Worm (Caenorhabditis elegans) whole organism, L4 larva: ENCODE results near the gene fbxb-81.

Experiments
- D1046.2 ChIP-seq: fragments of 200-800 bp; sonication (Bioruptor generic); IDR thresholded peaks from 2 replicates; pipeline ENCODE4 v1.3.6; 2022; ENCODE audit warnings: missing genetic modification characterization, missing compliant biosample characterization
- F10B5.3 ChIP-seq: sonication (generic microtip); optimal IDR thresholded peaks from 2 replicates; lab custom pipeline; 2016; ENCODE audit warnings: mild to moderate bottlenecking, missing genetic modification characterization, missing compliant biosample characterization
- F44E2.7 ChIP-seq: fragments of 200-800 bp; sonication (Bioruptor generic); IDR thresholded peaks from 2 replicates; pipeline ENCODE4 v2.1.2; 2022; ENCODE audit warnings: missing genetic modification characterization, missing compliant biosample characterization
- R02D3.7 ChIP-seq: fragments of 150-350 bp; sonication (generic microtip); optimal IDR thresholded peaks from 3 replicates; lab custom pipeline; 2014; ENCODE audit warnings: missing biosample characterization, missing genetic modification characterization
- T26A8.4 ChIP-seq: fragments of 200-800 bp; sonication (Bioruptor generic); IDR thresholded peaks from 2 replicates; pipeline ENCODE4 v1.3.6; 2022; ENCODE audit warnings: missing genetic modification characterization, missing compliant biosample characterization
- Y105C5A.15 ChIP-seq: fragments of 200-800 bp; sonication (Bioruptor generic); IDR thresholded peaks from 2 replicates; pipeline ENCODE4 v1.3.6; 2022; ENCODE audit warnings: missing genetic modification characterization, missing compliant biosample characterization
- ama-1 ChIP-seq: fragments of 150-350 bp; optimal IDR thresholded peaks from 2 replicates; lab custom pipeline; 2014; ENCODE audit warnings: inconsistent platforms, mixed read lengths
- ceh-20 ChIP-seq: fragments of 200-800 bp; sonication (Bioruptor generic); IDR thresholded peaks from 2 replicates; pipeline ENCODE4 v1.3.6; 2022; ENCODE audit warnings: missing genetic modification reagents, missing genetic modification characterization, missing compliant biosample characterization
- ceh-28 ChIP-seq: fragments of 150-350 bp; optimal IDR thresholded peaks from 2 replicates; lab custom pipeline; 2014; ENCODE audit warnings: missing biosample characterization, missing genetic modification reagents, missing genetic modification characterization
- ces-1 ChIP-seq: fragments of 150-350 bp; sonication (generic microtip); optimal IDR thresholded peaks from 4 replicates; lab custom pipeline; 2014; ENCODE audit warnings: missing biosample characterization, missing genetic modification reagents, missing genetic modification characterization
- daf-16 ChIP-seq, 3 experiments: sonication (generic microtip); optimal IDR thresholded peaks; 2 replicates each; lab custom pipeline; 2016 to 2017; ENCODE audit warnings: missing genetic modification characterization in 3 of 3, missing genetic modification reagents in 3 of 3, mild to moderate bottlenecking in 2 of 3, missing compliant biosample characterization in 2 of 3, missing biosample characterization in 1 of 3, moderate library complexity in 1 of 3
- daf-19 ChIP-seq: fragments of 200-800 bp; sonication (Bioruptor generic); conservative IDR thresholded peaks from 2 replicates; pipeline ENCODE4 v1.3.6; 2022; ENCODE audit warnings: missing genetic modification characterization, missing compliant biosample characterization
- dmd-6 ChIP-seq: fragments of 200-800 bp; sonication (Bioruptor generic); IDR thresholded peaks from 2 replicates; pipeline ENCODE4 v1.3.6; 2022; ENCODE audit warnings: missing genetic modification reagents, missing genetic modification characterization, missing compliant biosample characterization
- dmd-8 ChIP-seq: fragments of 200-800 bp; sonication (Bioruptor generic); IDR thresholded peaks from 2 replicates; pipeline ENCODE4 v1.3.6; 2022; ENCODE audit warnings: missing genetic modification characterization, missing compliant biosample characterization
- dpl-1 ChIP-seq: fragments of 150-350 bp; optimal IDR thresholded peaks from 2 replicates; lab custom pipeline; 2014; ENCODE audit warnings: missing biosample characterization, missing genetic modification reagents, missing genetic modification characterization
- duxl-1 ChIP-seq: sonication (generic microtip); optimal IDR thresholded peaks from 2 replicates; lab custom pipeline; 2016; ENCODE audit warnings: mild to moderate bottlenecking, missing genetic modification characterization, moderate library complexity, missing compliant biosample characterization; ENCODE audit not compliant: poor library complexity
- hif-1 ChIP-seq, 2 experiments: sonication (generic microtip); optimal IDR thresholded peaks; 2 replicates each; lab custom pipeline; 2016 to 2017; ENCODE audit warnings: missing compliant biosample characterization in 2 of 2, missing genetic modification characterization in 2 of 2, missing genetic modification reagents in 2 of 2, missing genotype in 2 of 2, mild to moderate bottlenecking in 1 of 2
- hmg-1.1 ChIP-seq: fragments of 200-800 bp; sonication (Bioruptor generic); IDR thresholded peaks from 2 replicates; pipeline ENCODE4 v1.3.6; 2022; ENCODE audit warnings: missing genetic modification reagents, missing genetic modification characterization, missing compliant biosample characterization
- jun-1 ChIP-seq: fragments of 150-350 bp; optimal IDR thresholded peaks from 2 replicates; lab custom pipeline; 2014; ENCODE audit warnings: missing biosample characterization, missing genetic modification reagents, missing genetic modification characterization
- lin-1 ChIP-seq: fragments of 200-800 bp; sonication (Bioruptor generic); IDR thresholded peaks from 2 replicates; pipeline ENCODE4 v1.3.6; 2022; ENCODE audit warnings: missing genetic modification reagents, missing genetic modification characterization, missing compliant biosample characterization
- lin-38 ChIP-seq: fragments of 200-800 bp; sonication (Bioruptor generic); IDR thresholded peaks from 2 replicates; pipeline ENCODE4 v1.3.6; 2022; ENCODE audit warnings: missing genetic modification reagents, missing genetic modification characterization, missing compliant biosample characterization
- lir-3 ChIP-seq: sonication (generic microtip); optimal IDR thresholded peaks from 2 replicates; lab custom pipeline; 2016; ENCODE audit warnings: mild to moderate bottlenecking, missing genetic modification characterization, missing compliant biosample characterization
- mdl-1 ChIP-seq, 2 experiments: fragments of 150-350 bp in 1 of 2; sonication (generic microtip) in 1 of 2; optimal IDR thresholded peaks; 2 replicates each; lab custom pipeline; 2014 to 2017; ENCODE audit warnings: missing biosample characterization in 2 of 2, missing genetic modification characterization in 2 of 2
- mep-1 ChIP-seq: fragments of 150-350 bp; sonication (generic microtip); optimal IDR thresholded peaks from 3 replicates; lab custom pipeline; 2014; ENCODE audit warnings: missing biosample characterization, missing genetic modification characterization
- mes-2 ChIP-seq: sonication (generic microtip); optimal IDR thresholded peaks from 2 replicates; lab custom pipeline; 2016; ENCODE audit warnings: missing genotype, mild to moderate bottlenecking, missing genetic modification characterization, missing compliant biosample characterization; ENCODE audit not compliant: poor library complexity, severe bottlenecking
- mxl-3 ChIP-seq: fragments of 200-800 bp; sonication (Bioruptor generic); optimal IDR thresholded peaks from 2 replicates; lab custom pipeline; 2018; ENCODE audit warnings: mild to moderate bottlenecking, missing genetic modification characterization, missing compliant biosample characterization
- nhr-10 ChIP-seq: fragments of 150-350 bp; optimal IDR thresholded peaks from 2 replicates; lab custom pipeline; 2014; ENCODE audit warnings: missing biosample characterization, missing genetic modification characterization
- nhr-102 ChIP-seq: sonication (generic microtip); optimal IDR thresholded peaks from 2 replicates; lab custom pipeline; 2016; ENCODE audit warnings: mild to moderate bottlenecking, missing genetic modification characterization, moderate library complexity, missing compliant biosample characterization
- nhr-25 ChIP-seq: sonication (generic microtip); optimal IDR thresholded peaks from 2 replicates; lab custom pipeline; 2017; ENCODE audit warnings: missing genetic modification characterization, mild to moderate bottlenecking, missing compliant biosample characterization, antibody characterized with exemption, moderate library complexity, borderline replicate concordance; ENCODE audit not compliant: insufficient read depth
- nhr-41 ChIP-seq: fragments of 200-800 bp; sonication (Bioruptor generic); IDR thresholded peaks from 2 replicates; pipeline ENCODE4 v1.3.6; 2022; ENCODE audit warnings: missing genetic modification reagents, missing genetic modification characterization, missing compliant biosample characterization
- nhr-48 ChIP-seq: sonication (generic microtip); optimal IDR thresholded peaks from 2 replicates; lab custom pipeline; 2016; ENCODE audit warnings: mild to moderate bottlenecking, missing genetic modification characterization, missing compliant biosample characterization
- nhr-6 ChIP-seq: fragments of 150-350 bp; optimal IDR thresholded peaks from 2 replicates; lab custom pipeline; 2014; ENCODE audit warnings: missing biosample characterization, missing genetic modification characterization
- nhr-77 ChIP-seq: fragments of 150-350 bp; optimal IDR thresholded peaks from 2 replicates; lab custom pipeline; 2014; ENCODE audit warnings: missing biosample characterization, missing genetic modification characterization
- php-3 ChIP-seq: fragments of 200-800 bp; sonication (Bioruptor generic); IDR thresholded peaks from 2 replicates; pipeline ENCODE4 v1.3.6; 2022; ENCODE audit warnings: missing genetic modification reagents, missing genetic modification characterization, missing compliant biosample characterization
- pqm-1 ChIP-seq: sonication (generic microtip); optimal IDR thresholded peaks from 2 replicates; lab custom pipeline; 2017; ENCODE audit warnings: missing biosample characterization, missing genetic modification characterization
- rbr-2 ChIP-seq: sonication (generic microtip); optimal IDR thresholded peaks from 2 replicates; lab custom pipeline; 2016; ENCODE audit warnings: missing genotype, missing genetic modification characterization, missing compliant biosample characterization
- sdz-12 ChIP-seq: fragments of 200-800 bp; sonication (Bioruptor generic); optimal IDR thresholded peaks from 2 replicates; lab custom pipeline; 2018; ENCODE audit warnings: mild to moderate bottlenecking, missing genetic modification characterization, missing compliant biosample characterization
- set-16 ChIP-seq: fragments of 200-800 bp; sonication (Bioruptor generic); IDR thresholded peaks from 2 replicates; pipeline ENCODE4 v1.3.6; 2022; ENCODE audit warnings: missing genetic modification reagents, missing genetic modification characterization, missing compliant biosample characterization
- snpc-1.2 ChIP-seq: fragments of 200-800 bp; sonication (Bioruptor generic); IDR thresholded peaks from 2 replicates; pipeline ENCODE4 v1.3.6; 2022; ENCODE audit warnings: missing genetic modification reagents, missing genetic modification characterization, missing compliant biosample characterization
- spr-1 ChIP-seq: sonication (generic microtip); optimal IDR thresholded peaks from 2 replicates; lab custom pipeline; 2016; ENCODE audit warnings: mild to moderate bottlenecking, missing genetic modification characterization, missing compliant biosample characterization
- tag-97 ChIP-seq: fragments of 200-800 bp; sonication (Bioruptor generic); IDR thresholded peaks from 2 replicates; pipeline ENCODE4 v1.3.6; 2022; ENCODE audit warnings: missing genetic modification characterization, missing compliant biosample characterization
- unc-39 ChIP-seq: sonication (generic microtip); optimal IDR thresholded peaks from 2 replicates; lab custom pipeline; 2017; ENCODE audit warnings: missing biosample characterization, missing genetic modification characterization
- zag-1 ChIP-seq: fragments of 150-350 bp; optimal IDR thresholded peaks from 2 replicates; lab custom pipeline; 2014; ENCODE audit warnings: missing biosample characterization, missing genetic modification characterization
- zip-11 ChIP-seq: fragments of 200-800 bp; sonication (Bioruptor generic); IDR thresholded peaks from 2 replicates; pipeline ENCODE4 v1.3.6; 2022; ENCODE audit warnings: missing genetic modification characterization, missing compliant biosample characterization
- zip-2 ChIP-seq: fragments of 150-350 bp; optimal IDR thresholded peaks from 2 replicates; lab custom pipeline; 2014; ENCODE audit warnings: missing biosample characterization, missing genetic modification characterization
- ztf-11 ChIP-seq: fragments of 150-350 bp; optimal IDR thresholded peaks from 2 replicates; lab custom pipeline; 2014; ENCODE audit warnings: missing biosample characterization, missing genetic modification characterization

fbxb-81 gene

DNA sequence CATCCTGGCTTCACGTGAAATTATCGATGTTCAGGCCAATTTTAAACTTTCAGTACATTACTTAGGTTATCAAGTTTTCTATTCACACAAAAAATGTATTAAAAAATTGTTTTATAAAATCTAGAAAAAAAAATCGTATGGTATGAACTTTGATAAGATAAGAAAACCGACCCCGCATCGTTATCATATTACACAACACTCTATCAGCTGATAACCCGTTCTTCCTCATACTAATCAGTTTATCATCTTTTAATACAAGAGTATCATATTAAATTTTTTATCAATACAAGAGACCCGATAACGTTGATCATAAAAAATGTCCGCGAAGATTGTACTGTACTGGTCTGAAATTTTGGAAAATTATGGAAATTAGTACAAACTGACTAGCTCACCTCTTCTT lies 13.2 kb upstream of the fbxb-81 start (continued):
- no peak for TF ChIP-seq duxl-1
- TF ChIP-seq mxl-3: no peak
- TF ChIP-seq T26A8.4 (GFP tag; lab: Robert Waterston, UW): 0 out of 2 replicates have a peak, but pooled peaks have one; percentile 19
- no peak for TF ChIP-seq mep-1 (tag; lab: Kevin White, UChicago)
- peak; percentile 83 for TF ChIP-seq nhr-6
- no peak for TF ChIP-seq dmd-8 (GFP tag; lab: Robert Waterston, UW)
- no peak for TF ChIP-seq F10B5.3 (tag; lab: Kevin White, UChicago)
- no peak for TF ChIP-seq lin-38 (GFP tag; lab: Robert Waterston, UW)
- no peak for TF ChIP-seq ztf-11 (tag; lab: Kevin White, UChicago)
- TF ChIP-seq D1046.2 (GFP tag; lab: Robert Waterston, UW): no peak
- TF ChIP-seq R02D3.7 (tag; lab: Kevin White, UChicago): no peak
- TF ChIP-seq ceh-28 (tag; lab: Kevin White, UChicago): no peak
- TF ChIP-seq nhr-77 (tag; lab: Kevin White, UChicago): peak; percentile 94
- no peak for TF ChIP-seq spr-1 (tag; lab: Kevin White, UChicago)
- no peak for TF ChIP-seq nhr-102
- peak; percentile 98 for TF ChIP-seq dmd-6 (GFP tag; lab: Robert Waterston, UW)
- TF ChIP-seq mdl-1 (tag; optimal IDR thresholded peaks at IDR 0.05; lab: Kevin White, UChicago): peak in 1 of 2 experiments; percentile 35
- peak; percentile 100 for TF ChIP-seq nhr-41 (GFP tag; lab: Robert Waterston, UW)
- no peak for TF ChIP-seq lir-3 (tag; lab: Kevin White, UChicago)
- TF ChIP-seq tag-97: no peak
- no peak for TF ChIP-seq daf-19
- peak; percentile 13 for TF ChIP-seq zip-2 (tag; lab: Kevin White, UChicago)
- TF ChIP-seq ceh-20 (GFP tag; lab: Robert Waterston, UW): peak; percentile 64; the same call in 1 of the 2 replicates
- no peak for TF ChIP-seq sdz-12 (GFP tag; lab: Kevin White, UChicago)
- TF ChIP-seq nhr-25 (tag; lab: Kevin White, UChicago): no peak
- no peak for TF ChIP-seq zag-1 (tag; lab: Kevin White, UChicago)
- no peak for TF ChIP-seq snpc-1.2 (GFP tag; lab: Robert Waterston, UW)
- TF ChIP-seq daf-16 (GFP tag; optimal IDR thresholded peaks at IDR 0.05; lab: Kevin White, UChicago): peak in 1 of 2 experiments; percentile 49
- peak; percentile 86 for TF ChIP-seq daf-16 (tag; optimal IDR thresholded peaks at IDR 0.05; lab: Kevin White, UChicago)
- peak; percentile 1 for TF ChIP-seq nhr-48 (tag; lab: Kevin White, UChicago)
- no peak for TF ChIP-seq ces-1 (GFP tag; lab: Kevin White, UChicago)
- no peak for TF ChIP-seq Y105C5A.15 (GFP tag; lab: Robert Waterston, UW)
- no peak for TF ChIP-seq mes-2 (tag; lab: Kevin White, UChicago)
- no peak for TF ChIP-seq rbr-2 (tag; lab: Kevin White, UChicago)
- peak; percentile 52 for TF ChIP-seq jun-1 (tag; lab: Kevin White, UChicago)
- no peak for TF ChIP-seq ama-1 (lab: Kevin White, UChicago)
- no peak for TF ChIP-seq hmg-1.1 (GFP tag; lab: Robert Waterston, UW)
- peak; percentile 96 for TF ChIP-seq lin-1
- no peak for TF ChIP-seq F44E2.7 (GFP tag; lab: Robert Waterston, UW)
- peak; percentile 94 for TF ChIP-seq php-3 (GFP tag; lab: Robert Waterston, UW)
- TF ChIP-seq hif-1 (tag; optimal IDR thresholded peaks at IDR 0.05; lab: Kevin White, UChicago): no peak
- peak; percentile 100 for TF ChIP-seq pqm-1 (tag; lab: Kevin White, UChicago)

ce11 chrIII:151084-151483 lies 10.1 kb upstream of the fbxb-81 start:
- no peak for TF ChIP-seq zip-2 (tag; lab: Kevin White, UChicago)
- no peak for TF ChIP-seq zip-11 (GFP tag; lab: Robert Waterston, UW)
- no peak for TF ChIP-seq unc-39 (tag; lab: Kevin White, UChicago)
- no peak for TF ChIP-seq nhr-10 (tag; lab: Kevin White, UChicago)
- TF ChIP-seq set-16 (GFP tag; lab: Robert Waterston, UW): peak; percentile 81
- TF ChIP-seq dpl-1: no peak
- no peak for TF ChIP-seq spr-1 (tag; lab: Kevin White, UChicago)
- TF ChIP-seq, all 104 proteins: peak for 1
